Worm (Caenorhabditis elegans) whole organism, L4/young adult: ENCODE data around the gene T25B9.4.

Experiments used
- W03F9.2 ChIP-seq: fragments of 150-350 bp; optimal IDR thresholded peaks from 2 replicates; lab custom pipeline; 2014; ENCODE audit warnings: missing biosample characterization, missing genetic modification characterization
- dao-5 ChIP-seq: sonication (generic microtip); optimal IDR thresholded peaks from 2 replicates; lab custom pipeline; 2016; ENCODE audit warnings: missing genotype, missing genetic modification characterization, moderate library complexity, missing compliant biosample characterization

ce11 chrIV:10769353-10769752 lies 11.8 kb upstream of the T25B9.4 start, which contains the start of gene T25B9.9:
- no peak for TF ChIP-seq W03F9.2
- TF ChIP-seq dao-5 (tag; lab: Kevin White, UChicago), result no peak
